Fruit fly (Drosophila melanogaster) whole organism, embryonic: ENCODE measurements around the gene CG10347.

Experiments
- CG12659 ChIP-seq: fragments of 200-800 bp; sonication (Bioruptor generic); optimal IDR thresholded peaks from 3 replicates; lab custom pipeline; 2017; ENCODE audit warnings: mild to moderate bottlenecking, missing biosample characterization, missing genetic modification reagents, missing genetic modification characterization
- CG31365 ChIP-seq: fragments of 200-800 bp; sonication (Bioruptor generic); optimal IDR thresholded peaks from 2 replicates; lab custom pipeline; 2018; ENCODE audit warnings: missing biosample characterization, mild to moderate bottlenecking, missing genetic modification characterization
- CG43689 ChIP-seq: fragments of 200-800 bp; sonication (Bioruptor generic); IDR thresholded peaks from 2 replicates; pipeline ENCODE4 v1.3.6; 2022; ENCODE audit warnings: missing biosample characterization, missing genetic modification characterization
- CG7372 ChIP-seq: fragments of 200-800 bp; sonication (Bioruptor generic); IDR thresholded peaks from 2 replicates; pipeline ENCODE4 v1.3.6; 2022; ENCODE audit warnings: missing biosample characterization, missing genetic modification characterization
- CG8765 ChIP-seq: fragments of 200-800 bp; sonication (Bioruptor generic); IDR thresholded peaks from 2 replicates; pipeline ENCODE4 v1.3.6; 2022; ENCODE audit warnings: missing biosample characterization, missing genetic modification characterization
- dysf ChIP-seq: fragments of 200-800 bp; sonication (Bioruptor generic); IDR thresholded peaks from 3 replicates; pipeline ENCODE4 v1.3.6; 2022; ENCODE audit warnings: missing biosample characterization, missing genetic modification characterization
- row ChIP-seq: fragments of 200-800 bp; sonication (Bioruptor generic); IDR thresholded peaks from 3 replicates; pipeline ENCODE4 v1.3.6; 2022; ENCODE audit warnings: missing biosample characterization, missing genetic modification characterization

- TF ChIP-seq CG31365 (no peak), CG8765 (GFP tag; lab: Robert Waterston, UW) (no peak), CG43689 (GFP tag; lab: Robert Waterston, UW) (no peak), row (GFP tag; lab: Robert Waterston, UW) (no peak), dysf (GFP tag; lab: Robert Waterston, UW) (no peak), CG7372 (GFP tag; lab: Robert Waterston, UW) (no peak), CG12659 (GFP tag; lab: Kevin White, UChicago) (no peak)
Observed at dm6 chrX:11894198-11894597, 39.5 kb upstream of the CG10347 start.
